Fruit fly (Drosophila melanogaster): Measurements from ENCODE around the gene CG4880.

CG4880 gene

DNA sequence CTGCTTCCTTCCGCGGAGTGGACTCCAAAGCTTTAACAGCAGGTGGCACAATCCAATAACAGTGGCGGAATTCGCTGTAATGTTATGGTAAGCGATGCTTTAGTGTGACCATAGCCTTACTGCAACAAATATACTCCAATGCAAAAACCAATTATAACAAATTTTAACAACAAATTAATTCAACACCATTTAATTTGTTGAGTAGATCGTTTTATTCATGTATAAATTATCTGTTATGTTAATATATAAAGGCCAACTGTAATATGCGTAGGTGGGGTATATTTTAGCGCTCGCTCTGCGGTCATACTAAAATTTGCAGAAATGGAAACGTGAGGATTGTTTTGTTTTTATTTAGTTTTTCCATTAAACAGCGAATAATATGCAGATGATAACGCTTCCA, 2.3 kb upstream of the CG4880 start, which contains the start of the genes Nprl2 and Polr3I:
Gene Nprl2, minus strand, starts transcription at position 86 of the 400 bp plus-strand sequence.
Gene Polr3I, plus strand, starts transcription at position 302 of the 400 bp plus-strand sequence.
- no peak for TF ChIP-seq CG11762 (GFP tag; optimal IDR thresholded peaks at IDR 0.05; ENCODE audit: insufficient read depth)
- no peak for TF ChIP-seq Sox14 (GFP tag; optimal IDR thresholded peaks at IDR 0.05)
- peak; percentile 12 for TF ChIP-seq Eip78C (GFP tag)
- no peak for TF ChIP-seq CG1621 (tag; optimal IDR thresholded peaks at IDR 0.05)

dm6 chrX:16889510-16889909, 2.9 kb downstream of the CG4880 start, which contains the start of gene CG13002:
CG13002 (plus strand) TSS chrX:16889810.
- no peak for TF ChIP-seq CG34406 (GFP tag; optimal IDR thresholded peaks at IDR 0.05)
- no peak for TF ChIP-seq net (GFP tag; optimal IDR thresholded peaks at IDR 0.05)
- TF ChIP-seq CG15336 (GFP tag; IDR thresholded peaks at IDR 0.05): no peak
- no peak for TF ChIP-seq lz (GFP tag; optimal IDR thresholded peaks at IDR 0.05)
- TF ChIP-seq fd59A (GFP tag; optimal IDR thresholded peaks at IDR 0.05): no peak

dm6 chrX:16890599-16890998, 4.0 kb downstream of the CG4880 start:
- TF ChIP-seq CG10631 (GFP tag; optimal IDR thresholded peaks at IDR 0.05) (no peak), fkh (GFP tag; optimal IDR thresholded peaks at IDR 0.05) (peak; percentile 56)

DNA sequence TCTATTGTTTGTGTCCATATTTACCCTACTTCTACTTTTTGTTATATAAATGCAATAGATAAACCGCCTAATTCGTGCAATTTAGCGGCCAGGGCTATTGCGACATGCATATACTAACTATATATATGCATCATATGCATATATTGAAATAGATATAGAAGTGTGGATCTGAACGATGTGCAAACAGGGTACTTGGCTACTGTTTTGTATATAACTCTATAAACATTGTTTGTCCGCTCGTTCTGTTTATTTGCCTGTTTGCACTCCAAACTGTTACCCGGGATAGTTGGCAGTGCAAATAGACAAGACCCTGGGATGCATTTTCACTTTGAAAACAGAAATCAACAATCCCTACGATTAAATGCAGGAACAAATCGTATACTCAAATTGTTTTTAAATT, 6.4 kb downstream of the CG4880 start:
- TF ChIP-seq Eip78C (GFP tag) (peak; percentile 1), ss (GFP tag; optimal IDR thresholded peaks at IDR 0.05) (no peak)

- TF ChIP-seq achi (GFP tag; optimal IDR thresholded peaks at IDR 0.05) (no peak), CG16779 (tag; optimal IDR thresholded peaks at IDR 0.05) (no peak), dac (GFP tag; optimal IDR thresholded peaks at IDR 0.05) (no peak), Hr38 (GFP tag; optimal IDR thresholded peaks at IDR 0.05) (no peak)
Observed at dm6 chrX:16897087-16897486, 10.5 kb downstream of the CG4880 start, which contains the start of gene CG33252. CG33252 (minus strand) TSS chrX:16897187.

dm6 chrX:16900283-16900682, 13.7 kb downstream of the CG4880 start:
- TF ChIP-seq CG3919 (GFP tag; optimal IDR thresholded peaks at IDR 0.05): no peak
- no peak for TF ChIP-seq CG9139 (GFP tag; optimal IDR thresholded peaks at IDR 0.05)
- no peak for TF ChIP-seq net (GFP tag; optimal IDR thresholded peaks at IDR 0.05)
- TF ChIP-seq svp (GFP tag): no peak
- no peak for TF ChIP-seq CG8319 (GFP tag; optimal IDR thresholded peaks at IDR 0.05)
- TF ChIP-seq CG11902 (GFP tag; optimal IDR thresholded peaks at IDR 0.05): no peak
- TF ChIP-seq Ets96B (tag; optimal IDR thresholded peaks at IDR 0.05): no peak
- TF ChIP-seq dsx (GFP tag; optimal IDR thresholded peaks at IDR 0.05; ENCODE audit: poor library complexity, severe bottlenecking): no peak

DNA sequence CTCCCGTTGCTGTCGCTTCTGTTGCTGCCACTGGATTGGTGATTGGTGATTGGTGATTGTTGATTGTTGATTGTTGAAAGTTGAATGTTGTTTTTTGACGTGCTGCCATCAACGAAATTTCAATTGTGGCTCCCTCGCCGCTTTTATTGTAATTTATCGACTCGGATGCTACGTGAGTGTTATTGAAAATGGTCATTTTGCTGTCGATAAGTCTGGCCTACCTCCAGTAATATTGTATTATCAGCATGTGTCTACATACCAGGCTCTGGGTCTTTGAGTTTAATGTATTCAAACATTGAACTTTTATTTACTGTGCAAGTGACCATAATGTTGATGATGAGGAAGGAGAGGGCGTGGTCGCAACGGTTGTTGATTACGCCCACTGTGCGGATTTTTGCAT, 15.8 kb downstream of the CG4880 start:
- TF ChIP-seq CG11762 (GFP tag; optimal IDR thresholded peaks at IDR 0.05; ENCODE audit: insufficient read depth): no peak
- peak; percentile 59 for TF ChIP-seq svp (GFP tag)

- TF ChIP-seq CG15336 (GFP tag; IDR thresholded peaks at IDR 0.05) (peak; percentile 50; the same call in 1 of the 2 replicates), Ets96B (tag; optimal IDR thresholded peaks at IDR 0.05) (peak; percentile 17), eg (GFP tag; IDR thresholded peaks at IDR 0.05) (peak; percentile 46; the same call in 1 of the 3 replicates), CG6792 (GFP tag; optimal IDR thresholded peaks at IDR 0.05) (no peak), fd59A (GFP tag; optimal IDR thresholded peaks at IDR 0.05) (no peak), CG11902 (GFP tag; optimal IDR thresholded peaks at IDR 0.05) (no peak), CG6276 (GFP tag; optimal IDR thresholded peaks at IDR 0.05) (peak; percentile 35), dsx (GFP tag; optimal IDR thresholded peaks at IDR 0.05; ENCODE audit: poor library complexity, severe bottlenecking) (peak; percentile 14), ss (GFP tag; optimal IDR thresholded peaks at IDR 0.05) (peak; percentile 64 to 71), CG6808 (GFP tag; optimal IDR thresholded peaks at IDR 0.05) (peak; percentile 51), CG4318 (GFP tag; optimal IDR thresholded peaks at IDR 0.05) (no peak), CG6854 (GFP tag; optimal IDR thresholded peaks at IDR 0.05) (no peak), CG9139 (GFP tag; optimal IDR thresholded peaks at IDR 0.05) (peak; percentile 49), Eip78C (GFP tag) (peak; percentile 57), Lpt (GFP tag; optimal IDR thresholded peaks at IDR 0.05) (peak; percentile 2), CG10669 (GFP tag; optimal IDR thresholded peaks at IDR 0.05) (peak; percentile 21), CG8119 (GFP tag; IDR thresholded peaks at IDR 0.05) (peak; percentile 48; the same call in 1 of the 3 replicates), CG6163 (GFP tag; IDR thresholded peaks at IDR 0.05) (peak; percentile 61; the same call in 2 of the 3 replicates), fkh (GFP tag; optimal IDR thresholded peaks at IDR 0.05) (no peak), svp (GFP tag) (peak; percentile 85), Hr39 (GFP tag; optimal IDR thresholded peaks at IDR 0.05) (no peak), spab (GFP tag; optimal IDR thresholded peaks at IDR 0.05) (peak; percentile 3)
Observed at dm6 chrX:16906065-16906464, 19.4 kb downstream of the CG4880 start.

All from whole organism, prepupa.